Worm (Caenorhabditis elegans) whole organism, late embryonic: ENCODE results near the gene egl-9.
A peak's percentile ranks its signal among the peaks of the same experiment; 100 is the strongest.

Source experiments
- F13H6.1 ChIP-seq: sonication (generic microtip); optimal IDR thresholded peaks from 2 replicates; lab custom pipeline; 2016; ENCODE audit warnings: missing genetic modification characterization, missing compliant biosample characterization
- T23F11.4 ChIP-seq: fragments of 200-800 bp; sonication (Bioruptor generic); optimal IDR thresholded peaks from 2 replicates; lab custom pipeline; 2018; ENCODE audit warnings: mild to moderate bottlenecking, missing genetic modification characterization, missing compliant biosample characterization
- ceh-19 ChIP-seq: fragments of 200-800 bp; sonication (Bioruptor generic); optimal IDR thresholded peaks from 2 replicates; lab custom pipeline; 2018; ENCODE audit warnings: mild to moderate bottlenecking, missing genetic modification characterization, missing compliant biosample characterization
- ceh-2 ChIP-seq: sonication (generic microtip); optimal IDR thresholded peaks from 2 replicates; lab custom pipeline; 2016; ENCODE audit warnings: missing genotype, missing genetic modification characterization, missing compliant biosample characterization
- ceh-22 ChIP-seq: sonication (generic microtip); optimal IDR thresholded peaks from 2 replicates; lab custom pipeline; 2017; ENCODE audit warnings: missing biosample characterization, missing genetic modification characterization
- ceh-9 ChIP-seq: sonication (generic microtip); optimal IDR thresholded peaks from 2 replicates; lab custom pipeline; 2016; ENCODE audit warnings: mild to moderate bottlenecking, missing genetic modification characterization, inconsistent platforms, missing compliant biosample characterization
- elt-2 ChIP-seq: sonication (generic microtip); optimal IDR thresholded peaks from 2 replicates; lab custom pipeline; 2016; ENCODE audit warnings: missing genetic modification reagents, missing genetic modification characterization, missing compliant biosample characterization
- gmeb-2 ChIP-seq: sonication (generic microtip); optimal IDR thresholded peaks from 2 replicates; lab custom pipeline; 2016; ENCODE audit warnings: missing genetic modification characterization, inconsistent platforms, missing compliant biosample characterization
- hlh-6 ChIP-seq: sonication (generic microtip); optimal IDR thresholded peaks from 2 replicates; lab custom pipeline; 2016; ENCODE audit warnings: missing genotype, missing genetic modification characterization, missing compliant biosample characterization
- hlh-8 ChIP-seq: sonication (generic microtip); optimal IDR thresholded peaks from 2 replicates; lab custom pipeline; 2016; ENCODE audit warnings: missing genotype, missing genetic modification characterization, missing compliant biosample characterization
- lim-6 ChIP-seq: sonication (generic microtip); optimal IDR thresholded peaks from 2 replicates; lab custom pipeline; 2016; ENCODE audit warnings: missing genetic modification characterization, missing compliant biosample characterization
- nhr-11 ChIP-seq: fragments of 150-350 bp; optimal IDR thresholded peaks from 2 replicates; lab custom pipeline; 2014; ENCODE audit warnings: missing biosample characterization, missing genetic modification characterization
- odd-2 ChIP-seq: sonication (generic microtip); optimal IDR thresholded peaks from 2 replicates; lab custom pipeline; 2017; ENCODE audit warnings: antibody characterized with exemption, mild to moderate bottlenecking, missing genetic modification characterization, missing compliant biosample characterization
- pha-2 ChIP-seq: sonication (generic microtip); optimal IDR thresholded peaks from 2 replicates; lab custom pipeline; 2017; ENCODE audit warnings: mild to moderate bottlenecking, missing genetic modification characterization, missing compliant biosample characterization
- sdc-2 ChIP-seq: sonication (generic microtip); optimal IDR thresholded peaks from 2 replicates; lab custom pipeline; 2016; ENCODE audit warnings: missing genotype, missing genetic modification characterization, missing compliant biosample characterization
- tbx-2 ChIP-seq: sonication (generic microtip); optimal IDR thresholded peaks from 2 replicates; lab custom pipeline; 2016; ENCODE audit warnings: missing genetic modification characterization, missing compliant biosample characterization
- tbx-7 ChIP-seq: sonication (generic microtip); optimal IDR thresholded peaks from 2 replicates; lab custom pipeline; 2016; ENCODE audit warnings: missing genotype, missing genetic modification characterization, missing compliant biosample characterization
- ttx-3 ChIP-seq: sonication (generic microtip); optimal IDR thresholded peaks from 2 replicates; lab custom pipeline; 2016; ENCODE audit warnings: missing genetic modification reagents, missing genetic modification characterization, missing compliant biosample characterization
- ztf-16 ChIP-seq: sonication (generic microtip); optimal IDR thresholded peaks from 2 replicates; lab custom pipeline; 2017; ENCODE audit warnings: missing genetic modification characterization, missing compliant biosample characterization

The egl-9 gene

ce11 chrV:10525902-10526301 lies 57.6 kb downstream of the egl-9 start, which contains the start of the genes C35A5.8 and hda-11 (continued):
- TF ChIP-seq elt-2 (peak; percentile 78), ceh-22 (tag; lab: Kevin White, UChicago) (no peak), ztf-16 (tag; lab: Kevin White, UChicago) (no peak), ceh-9 (no peak), odd-2 (tag; lab: Kevin White, UChicago) (no peak), hlh-8 (tag; lab: Kevin White, UChicago) (peak; percentile 82), lim-6 (tag; lab: Kevin White, UChicago) (peak; percentile 63), tbx-2 (tag; lab: Kevin White, UChicago) (peak; percentile 90), hlh-6 (tag; lab: Kevin White, UChicago) (peak; percentile 7), pha-2 (tag; lab: Kevin White, UChicago) (no peak), F13H6.1 (tag; lab: Kevin White, UChicago) (peak; percentile 65), ceh-19 (GFP tag; lab: Kevin White, UChicago) (peak; percentile 15), gmeb-2 (no peak), ttx-3 (tag; lab: Kevin White, UChicago) (peak; percentile 25), sdc-2 (tag; lab: Kevin White, UChicago) (peak; percentile 22), tbx-7 (tag; lab: Kevin White, UChicago) (peak; percentile 88), T23F11.4 (no peak), nhr-11 (tag; lab: Kevin White, UChicago) (no peak), ceh-2 (tag; lab: Kevin White, UChicago) (peak; percentile 91)
